Worm (Caenorhabditis elegans): ENCODE results near the gene pqn-2.
A peak's percentile ranks its signal among the peaks of the same experiment; 100 is the strongest.

Gene pqn-2

DNA sequence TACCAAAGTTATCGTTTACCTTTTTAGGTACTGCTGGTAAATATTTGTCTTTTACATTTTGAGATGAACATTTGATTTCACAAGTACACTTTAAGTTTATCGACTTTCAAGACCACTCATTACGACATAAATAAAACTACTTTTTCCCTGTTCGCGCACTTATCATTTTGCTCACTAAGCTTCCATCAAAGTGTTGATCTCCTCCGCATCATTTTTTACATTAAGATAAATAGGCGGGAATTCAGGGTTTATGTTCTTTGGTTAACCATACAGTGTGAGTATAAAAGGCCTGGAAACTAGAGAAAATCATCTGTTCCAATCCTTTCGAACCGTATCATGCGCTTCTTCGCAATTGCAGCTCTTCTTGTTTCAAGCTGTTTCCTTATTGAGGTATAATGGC lies at the start of gene pqn-2:
Gene pqn-2 (plus strand): TSS at position 301 of the 400 bp plus-strand sequence.
- TF ChIP-seq nhr-11 (tag; optimal IDR thresholded peaks at IDR 0.05) (no peak), ceh-16 (tag; optimal IDR thresholded peaks at IDR 0.05) (no peak), sea-2 (GFP tag; optimal IDR thresholded peaks at IDR 0.05) (no peak), pqm-1 (tag; optimal IDR thresholded peaks at IDR 0.05) (no peak), ama-1 (optimal IDR thresholded peaks at IDR 0.05) (no peak)

DNA sequence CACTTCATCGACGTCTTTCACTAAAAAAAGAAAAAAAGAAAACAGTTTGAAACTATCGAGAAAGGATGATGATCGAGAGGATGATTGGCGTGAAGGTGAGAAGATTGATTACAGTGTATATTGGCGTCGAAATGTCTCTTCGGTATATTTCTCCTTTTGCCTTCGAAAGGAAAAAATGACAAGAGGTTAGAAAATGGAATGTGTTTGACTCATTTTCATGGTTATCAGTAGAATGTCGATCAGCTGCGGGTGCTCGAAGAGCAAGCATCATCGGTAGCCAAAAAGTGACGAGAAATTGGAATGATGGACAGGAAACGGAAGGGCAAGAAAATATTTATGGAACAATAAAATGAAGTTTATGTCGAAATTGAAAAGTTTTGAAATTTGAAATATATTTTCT lies 48.4 kb upstream of the pqn-2 start:
- TF ChIP-seq jun-1 (tag; optimal IDR thresholded peaks at IDR 0.05) (no peak), elt-2 (tag; optimal IDR thresholded peaks at IDR 0.05) (peak; percentile 35), fkh-2 (tag; optimal IDR thresholded peaks at IDR 0.05) (no peak)

DNA sequence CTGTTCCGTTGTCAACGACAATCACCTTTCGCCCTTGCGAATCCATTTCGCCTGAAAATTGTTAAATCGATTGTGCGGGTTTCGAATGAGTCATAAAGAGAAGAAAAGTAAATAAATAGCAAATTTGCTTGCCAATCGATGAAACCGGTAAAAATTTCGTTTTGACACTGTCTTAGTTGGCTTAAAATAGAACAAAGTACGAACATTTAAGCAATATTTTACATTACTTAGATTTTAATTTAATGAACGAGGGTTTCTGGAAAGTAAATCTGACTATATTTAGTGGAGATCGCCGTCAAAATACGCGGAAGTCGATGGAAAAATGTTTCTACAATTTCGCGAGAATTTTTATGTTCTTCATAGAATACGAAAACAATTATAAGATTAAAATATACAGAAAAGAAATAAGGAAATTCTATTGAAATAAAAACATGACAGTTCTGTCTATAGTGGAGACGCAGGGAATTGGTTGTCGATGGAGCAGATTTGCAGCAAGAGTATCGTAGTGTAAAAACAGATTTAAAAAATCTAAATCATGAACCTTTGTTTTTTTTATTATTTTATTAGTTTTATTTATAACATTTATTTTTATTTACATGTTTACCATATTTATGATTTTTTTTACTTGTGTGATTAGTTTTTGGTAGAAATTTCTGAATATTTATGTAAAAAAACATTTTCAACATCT lies 43.8 kb upstream of the pqn-2 start, which contains the start of gene arx-2:
Gene arx-2 (minus strand): TSS at position 51 of the 688 bp plus-strand sequence.
- TF ChIP-seq nhr-77 (tag; optimal IDR thresholded peaks at IDR 0.05) (no peak), ztf-11 (tag; optimal IDR thresholded peaks at IDR 0.05) (no peak), eor-1 (tag; optimal IDR thresholded peaks at IDR 0.05) (no peak), egl-27 (tag; optimal IDR thresholded peaks at IDR 0.05) (no peak), ztf-4 (tag; optimal IDR thresholded peaks at IDR 0.05) (no peak), nhr-76 (tag; optimal IDR thresholded peaks at IDR 0.05) (no peak), snpc-4 (tag; optimal IDR thresholded peaks at IDR 0.05) (peak; percentile 67), elt-3 (tag; optimal IDR thresholded peaks at IDR 0.05) (no peak), nhr-23 (tag; optimal IDR thresholded peaks at IDR 0.05) (peak; percentile 65), ceh-9 (tag; optimal IDR thresholded peaks at IDR 0.05) (no peak), aly-2 (tag; optimal IDR thresholded peaks at IDR 0.05) (no peak), unc-62 (GFP tag; optimal IDR thresholded peaks at IDR 0.05) (no peak), pha-4 (tag; optimal IDR thresholded peaks at IDR 0.05) (peak; percentile 82), mdl-1 (tag; optimal IDR thresholded peaks at IDR 0.05) (no peak), nhr-11 (tag; optimal IDR thresholded peaks at IDR 0.05) (no peak), fkh-2 (tag; optimal IDR thresholded peaks at IDR 0.05) (no peak), fos-1 (tag; optimal IDR thresholded peaks at IDR 0.05) (no peak), ama-1 (optimal IDR thresholded peaks at IDR 0.05) (no peak), nhr-28 (tag; optimal IDR thresholded peaks at IDR 0.05) (no peak), tbx-2 (tag; optimal IDR thresholded peaks at IDR 0.05) (no peak), sea-2 (GFP tag; optimal IDR thresholded peaks at IDR 0.05) (no peak), egl-5 (tag; optimal IDR thresholded peaks at IDR 0.05) (no peak), ceh-28 (tag; optimal IDR thresholded peaks at IDR 0.05) (no peak), daf-12 (tag; optimal IDR thresholded peaks at IDR 0.05) (no peak), nhr-12 (tag; optimal IDR thresholded peaks at IDR 0.05) (no peak), ceh-16 (tag; optimal IDR thresholded peaks at IDR 0.05) (no peak), nhr-237 (tag; optimal IDR thresholded peaks at IDR 0.05) (no peak), nhr-67 (tag; optimal IDR thresholded peaks at IDR 0.05) (no peak), lin-15B (tag; optimal IDR thresholded peaks at IDR 0.05) (peak; percentile 69), ZK546.5 (tag; optimal IDR thresholded peaks at IDR 0.05) (no peak), nhr-43 (tag; optimal IDR thresholded peaks at IDR 0.05; ENCODE audit: poor library complexity, severe bottlenecking) (no peak), fkh-10 (GFP tag; optimal IDR thresholded peaks at IDR 0.05) (no peak), lin-39 (tag; optimal IDR thresholded peaks at IDR 0.05) (no peak), hmg-11 (tag; optimal IDR thresholded peaks at IDR 0.05) (peak; percentile 13), nfya-1 (tag; optimal IDR thresholded peaks at IDR 0.05; ENCODE audit: insufficient read depth) (peak; percentile 53), skn-1 (tag; optimal IDR thresholded peaks at IDR 0.05) (no peak), R02D3.7 (tag; optimal IDR thresholded peaks at IDR 0.05) (no peak), nhr-25 (tag; optimal IDR thresholded peaks at IDR 0.05) (no peak)

Data from whole organism, L3 larva.